Worm (Caenorhabditis elegans) whole organism, early embryonic: ENCODE results near the gene spe-6.

Source experiments
- B0310.2 ChIP-seq: sonication (generic microtip); optimal IDR thresholded peaks from 2 replicates; lab custom pipeline; 2016; ENCODE audit warnings: mild to moderate bottlenecking, missing genetic modification characterization, missing compliant biosample characterization
- F13C5.2 ChIP-seq: sonication (generic microtip); optimal IDR thresholded peaks from 2 replicates; lab custom pipeline; 2017; ENCODE audit warnings: mild to moderate bottlenecking, missing genetic modification characterization, inconsistent platforms, missing compliant biosample characterization
- aly-1 ChIP-seq: sonication (generic microtip); optimal IDR thresholded peaks from 2 replicates; lab custom pipeline; 2016; ENCODE audit warnings: missing genetic modification characterization, missing compliant biosample characterization
- ama-1 ChIP-seq: fragments of 150-350 bp; optimal IDR thresholded peaks from 2 replicates; lab custom pipeline; 2014
- flt-1 ChIP-seq: fragments of 200-800 bp; sonication (Bioruptor generic); IDR thresholded peaks from 2 replicates; pipeline ENCODE4 v1.3.6; 2022; ENCODE audit warnings: missing genetic modification characterization, missing compliant biosample characterization
- hmbx-1 ChIP-seq: sonication (generic microtip); optimal IDR thresholded peaks from 2 replicates; lab custom pipeline; 2016; ENCODE audit warnings: mild to moderate bottlenecking, missing genetic modification characterization, missing compliant biosample characterization
- hnd-1 ChIP-seq: sonication (generic microtip); optimal IDR thresholded peaks from 2 replicates; lab custom pipeline; 2016; ENCODE audit warnings: missing genetic modification characterization, missing compliant biosample characterization
- scrt-1 ChIP-seq: fragments of 200-800 bp; sonication (Bioruptor generic); IDR thresholded peaks from 2 replicates; pipeline ENCODE4 v1.3.6; 2022; ENCODE audit warnings: missing genetic modification characterization, missing compliant biosample characterization
- sea-1 ChIP-seq: fragments of 200-800 bp; sonication (Bioruptor generic); conservative IDR thresholded peaks from 2 replicates; pipeline ENCODE4 v1.3.6; 2022; ENCODE audit warnings: missing genetic modification characterization, missing compliant biosample characterization
- tbx-11 ChIP-seq: fragments of 200-800 bp; sonication (Bioruptor generic); IDR thresholded peaks from 2 replicates; pipeline ENCODE4 v1.3.6; 2022; ENCODE audit warnings: missing genetic modification characterization, missing compliant biosample characterization
- tbx-37 ChIP-seq: fragments of 200-800 bp; sonication (Bioruptor generic); conservative IDR thresholded peaks from 2 replicates; pipeline ENCODE4 v1.3.6; 2022; ENCODE audit warnings: missing genetic modification reagents, missing genetic modification characterization, missing compliant biosample characterization

Gene spe-6

DNA sequence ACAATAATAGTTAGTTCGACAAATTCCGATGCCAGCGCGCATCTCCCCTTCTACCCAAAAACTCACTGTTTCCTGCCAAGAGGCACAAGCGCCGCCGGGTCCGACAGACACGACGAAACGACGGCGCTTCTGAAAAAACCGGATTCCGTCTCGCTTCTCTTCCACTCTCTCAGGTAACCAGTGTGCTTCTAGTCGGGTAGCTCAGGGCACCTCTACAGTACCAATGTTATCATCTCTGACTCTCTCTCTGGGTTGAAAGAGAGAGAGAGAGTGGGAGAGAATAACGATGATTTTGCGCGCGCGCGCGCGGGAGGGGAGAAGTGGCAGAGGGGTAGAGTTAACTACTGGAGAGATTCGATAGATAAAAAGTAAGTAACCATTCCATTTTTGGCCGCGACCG, 51.6 kb downstream of the spe-6 start:
- peak; percentile 18 for TF ChIP-seq aly-1 (tag; lab: Kevin White, UChicago)
- no peak for TF ChIP-seq ama-1 (lab: Kevin White, UChicago)
- no peak for TF ChIP-seq tbx-37

DNA sequence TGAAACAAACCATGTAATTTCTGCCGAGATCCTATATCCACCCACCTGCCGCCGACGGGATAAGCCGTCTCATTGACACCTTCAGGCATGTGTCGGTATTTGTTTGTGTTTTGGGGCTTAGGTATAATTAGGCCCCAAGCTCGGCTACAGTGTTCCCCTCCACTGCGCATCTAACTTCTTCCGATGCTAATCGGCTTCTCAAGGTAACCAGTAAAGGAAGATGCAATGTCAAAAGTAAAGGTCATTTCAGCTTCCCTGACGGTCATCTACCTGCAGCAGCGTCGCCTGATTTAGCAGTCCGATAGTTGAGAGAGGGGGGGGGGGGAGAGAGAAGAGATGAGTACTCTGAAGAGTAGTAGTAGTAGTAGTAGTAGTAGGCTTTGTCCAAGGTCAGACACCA, 53.0 kb downstream of the spe-6 start:
- TF ChIP-seq flt-1 (GFP tag; lab: Robert Waterston, UW) (no peak), hmbx-1 (tag; lab: Kevin White, UChicago) (no peak), hnd-1 (no peak), B0310.2 (tag; lab: Kevin White, UChicago) (no peak), ama-1 (lab: Kevin White, UChicago) (no peak), F13C5.2 (tag; lab: Kevin White, UChicago) (no peak), tbx-11 (no peak), sea-1 (GFP tag; lab: Robert Waterston, UW) (no peak), aly-1 (tag; lab: Kevin White, UChicago) (no peak), scrt-1 (no peak)
